Fruit fly (Drosophila melanogaster) whole organism, embryonic: ENCODE results near the gene CG10365.

Experiments
- Aef1 ChIP-seq: fragments of 200-800 bp; sonication (Bioruptor generic); IDR thresholded peaks from 3 replicates; pipeline ENCODE4 v1.3.6; 2022; ENCODE audit warnings: missing biosample characterization, missing genetic modification characterization
- Atf3 ChIP-seq: fragments of 200-800 bp; sonication (Bioruptor generic); optimal IDR thresholded peaks from 3 replicates; lab custom pipeline; 2016; ENCODE audit warnings: missing biosample characterization, missing genetic modification characterization
- CG10543 ChIP-seq: fragments of 200-800 bp; sonication (Bioruptor generic); optimal IDR thresholded peaks from 3 replicates; lab custom pipeline; 2017; ENCODE audit warnings: missing biosample characterization, mild to moderate bottlenecking, missing genetic modification characterization, moderate library complexity
- CG10979 ChIP-seq: fragments of 200-800 bp; sonication (Bioruptor generic); optimal IDR thresholded peaks from 2 replicates; lab custom pipeline; 2018; ENCODE audit warnings: missing biosample characterization, mild to moderate bottlenecking, missing genetic modification characterization, moderate library complexity
- CG11085 ChIP-seq: fragments of 200-800 bp; sonication (Bioruptor generic); IDR thresholded peaks from 2 replicates; pipeline ENCODE4 v1.3.6; 2022; ENCODE audit warnings: missing biosample characterization, missing genetic modification characterization
- CG11456 ChIP-seq: fragments of 200-800 bp; sonication (Bioruptor generic); IDR thresholded peaks from 3 replicates; pipeline ENCODE4 v1.3.6; 2022; ENCODE audit warnings: missing biosample characterization, missing genetic modification characterization
- CG1233 ChIP-seq: fragments of 200-800 bp; sonication (Bioruptor generic); optimal IDR thresholded peaks from 4 replicates; lab custom pipeline; 2018; ENCODE audit warnings: missing biosample characterization, mild to moderate bottlenecking, missing genetic modification characterization
- CG13123 ChIP-seq: fragments of 200-800 bp; sonication (Bioruptor generic); optimal IDR thresholded peaks from 2 replicates; lab custom pipeline; 2016; ENCODE audit warnings: missing biosample characterization, missing genetic modification characterization
- CG13287 ChIP-seq: fragments of 200-800 bp; sonication (Bioruptor generic); IDR thresholded peaks from 2 replicates; pipeline ENCODE4 v1.3.6; 2022; ENCODE audit warnings: missing biosample characterization, missing genetic modification characterization; ENCODE audit not compliant: partially characterized antibody
- CG15269 ChIP-seq: fragments of 200-800 bp; sonication (Bioruptor generic); optimal IDR thresholded peaks from 2 replicates; lab custom pipeline; 2018; ENCODE audit warnings: missing biosample characterization, mild to moderate bottlenecking, missing genetic modification characterization, moderate library complexity
- CG3995 ChIP-seq: fragments of 200-800 bp; sonication (Bioruptor generic); optimal IDR thresholded peaks from 3 replicates; lab custom pipeline; 2016; ENCODE audit warnings: missing biosample characterization, missing genetic modification characterization
- CG7271 ChIP-seq: fragments of 200-800 bp; sonication (Bioruptor generic); optimal IDR thresholded peaks from 2 replicates; lab custom pipeline; 2018; ENCODE audit warnings: missing biosample characterization, mild to moderate bottlenecking, missing genetic modification characterization, moderate library complexity
- CG7786 ChIP-seq: fragments of 200-800 bp; sonication (Bioruptor generic); optimal IDR thresholded peaks from 2 replicates; lab custom pipeline; 2016; ENCODE audit warnings: missing biosample characterization, missing genetic modification characterization
- CG8281 ChIP-seq: fragments of 200-800 bp; sonication (Bioruptor generic); optimal IDR thresholded peaks from 2 replicates; lab custom pipeline; 2018; ENCODE audit warnings: missing biosample characterization, mild to moderate bottlenecking, missing genetic modification characterization, moderate library complexity
- CG9215 ChIP-seq: fragments of 200-800 bp; sonication (Bioruptor generic); IDR thresholded peaks from 2 replicates; pipeline ENCODE4 v1.3.6; 2022; ENCODE audit warnings: missing biosample characterization, missing genetic modification characterization
- Dll ChIP-seq: fragments of 200-800 bp; sonication (Bioruptor generic); IDR thresholded peaks from 4 replicates; pipeline ENCODE4 v1.3.6; 2022; ENCODE audit warnings: missing biosample characterization, missing genetic modification characterization; ENCODE audit not compliant: partially characterized antibody
- H15 ChIP-seq: fragments of 200-800 bp; sonication (Bioruptor generic); IDR thresholded peaks from 3 replicates; pipeline ENCODE4 v1.3.6; 2022; ENCODE audit warnings: missing biosample characterization, missing genetic modification characterization
- HLH54F ChIP-seq: fragments of 200-800 bp; sonication (Bioruptor generic); optimal IDR thresholded peaks from 3 replicates; lab custom pipeline; 2016; ENCODE audit warnings: missing biosample characterization, missing genetic modification characterization
- MTF-1 ChIP-seq: fragments of 200-800 bp; sonication (Bioruptor generic); optimal IDR thresholded peaks from 2 replicates; lab custom pipeline; 2018; ENCODE audit warnings: missing biosample characterization, mild to moderate bottlenecking, missing genetic modification characterization, borderline replicate concordance
- Mad ChIP-seq: fragments of 200-800 bp; sonication (Bioruptor generic); optimal IDR thresholded peaks from 2 replicates; lab custom pipeline; 2016; ENCODE audit warnings: missing biosample characterization, missing genetic modification characterization
- NK7.1 ChIP-seq: fragments of 200-800 bp; sonication (Bioruptor generic); optimal IDR thresholded peaks from 3 replicates; lab custom pipeline; 2016; ENCODE audit warnings: missing biosample characterization, missing genetic modification characterization
- Tbp ChIP-seq: fragments of >200 bp; optimal IDR thresholded peaks from 2 replicates; lab custom pipeline; 2018; ENCODE audit warnings: missing biosample characterization, missing genetic modification characterization
- Usf ChIP-seq: fragments of 200-800 bp; sonication (Bioruptor generic); optimal IDR thresholded peaks from 2 replicates; lab custom pipeline; 2017; ENCODE audit warnings: missing genotype, missing biosample characterization, missing genetic modification characterization
- abd-A ChIP-seq: fragments of 200-800 bp; sonication (Bioruptor generic); optimal IDR thresholded peaks from 3 replicates; lab custom pipeline; 2019; ENCODE audit warnings: missing biosample characterization, mild to moderate bottlenecking, missing genetic modification characterization, moderate library complexity
- al ChIP-seq: fragments of 200-800 bp; sonication (Bioruptor generic); IDR thresholded peaks from 2 replicates; pipeline ENCODE4 v1.3.6; 2022; ENCODE audit warnings: missing biosample characterization, missing genetic modification characterization
- amos ChIP-seq: fragments of 200-800 bp; sonication (Bioruptor generic); IDR thresholded peaks from 2 replicates; pipeline ENCODE4 v1.3.6; 2022; ENCODE audit warnings: missing biosample characterization, missing genetic modification characterization; ENCODE audit not compliant: partially characterized antibody
- btn ChIP-seq: fragments of 200-800 bp; sonication (Bioruptor generic); optimal IDR thresholded peaks from 2 replicates; lab custom pipeline; 2016; ENCODE audit warnings: missing biosample characterization, missing genetic modification characterization
- cg ChIP-seq: fragments of 200-800 bp; sonication (Bioruptor generic); optimal IDR thresholded peaks from 3 replicates; lab custom pipeline; 2019; ENCODE audit warnings: missing biosample characterization, mild to moderate bottlenecking, missing genetic modification characterization, moderate library complexity
- chn ChIP-seq: fragments of 200-800 bp; sonication (Bioruptor generic); optimal IDR thresholded peaks from 2 replicates; lab custom pipeline; 2016; ENCODE audit warnings: missing biosample characterization, missing genetic modification characterization
- disco-r ChIP-seq: fragments of 200-800 bp; sonication (Bioruptor generic); optimal IDR thresholded peaks from 2 replicates; lab custom pipeline; 2016; ENCODE audit warnings: missing biosample characterization, missing genetic modification characterization
- dmrt99B ChIP-seq: fragments of 200-800 bp; sonication (Bioruptor generic); optimal IDR thresholded peaks from 2 replicates; lab custom pipeline; 2018; ENCODE audit warnings: missing biosample characterization, mild to moderate bottlenecking, missing genetic modification characterization, moderate library complexity
- her ChIP-seq: fragments of 200-800 bp; sonication (Bioruptor generic); optimal IDR thresholded peaks from 2 replicates; lab custom pipeline; 2016; ENCODE audit warnings: missing biosample characterization, missing genetic modification characterization
- kay ChIP-seq: fragments of 200-800 bp; sonication (Bioruptor generic); optimal IDR thresholded peaks from 2 replicates; lab custom pipeline; 2016; ENCODE audit warnings: missing biosample characterization, missing genetic modification characterization
- lov ChIP-seq, 2 experiments: fragments of 200-800 bp in 1 of 2; fragments of >200 bp in 1 of 2; sonication (Bioruptor generic) in 1 of 2; IDR thresholded peaks in 1 of 2; optimal IDR thresholded peaks in 1 of 2; 2 replicates in 1 of 2; 3 replicates in 1 of 2; pipeline versions ENCODE4 v1.3.6 to Lab custom; 2017 to 2022; ENCODE audit warnings: missing biosample characterization in 1 of 2, missing genetic modification characterization in 1 of 2
- nmo ChIP-seq: fragments of 200-800 bp; sonication (Bioruptor generic); optimal IDR thresholded peaks from 2 replicates; lab custom pipeline; 2018; ENCODE audit warnings: missing biosample characterization, mild to moderate bottlenecking, missing genetic modification characterization, moderate library complexity
- odd ChIP-seq: fragments of 200-800 bp; sonication (Bioruptor generic); optimal IDR thresholded peaks from 2 replicates; lab custom pipeline; 2017; ENCODE audit warnings: missing biosample characterization, mild to moderate bottlenecking, missing genetic modification characterization
- phol ChIP-seq: fragments of 200-800 bp; sonication (Bioruptor generic); optimal IDR thresholded peaks from 3 replicates; lab custom pipeline; 2018; ENCODE audit warnings: missing biosample characterization, mild to moderate bottlenecking, missing genetic modification characterization, moderate library complexity
- scrt ChIP-seq: fragments of 200-800 bp; sonication (Bioruptor generic); optimal IDR thresholded peaks from 2 replicates; lab custom pipeline; 2018; ENCODE audit warnings: missing biosample characterization, mild to moderate bottlenecking, missing genetic modification characterization, moderate library complexity
- slbo ChIP-seq: fragments of 200-800 bp; sonication (Bioruptor generic); IDR thresholded peaks from 2 replicates; pipeline ENCODE4 v1.3.6; 2022; ENCODE audit warnings: missing biosample characterization, missing genetic modification characterization
- sna ChIP-seq: fragments of 200-800 bp; sonication (Bioruptor generic); IDR thresholded peaks from 2 replicates; pipeline ENCODE4 v1.3.6; 2022; ENCODE audit warnings: missing biosample characterization, missing genetic modification characterization; ENCODE audit not compliant: partially characterized antibody
- sqz ChIP-seq: fragments of 200-800 bp; sonication (Bioruptor generic); optimal IDR thresholded peaks from 3 replicates; lab custom pipeline; 2018; ENCODE audit warnings: missing biosample characterization, mild to moderate bottlenecking, missing genetic modification characterization
- tin ChIP-seq: fragments of 200-800 bp; sonication (Bioruptor generic); optimal IDR thresholded peaks from 3 replicates; lab custom pipeline; 2016; ENCODE audit warnings: missing biosample characterization, missing genetic modification characterization
- unc-4 ChIP-seq: fragments of 200-800 bp; sonication (Bioruptor generic); IDR thresholded peaks from 2 replicates; pipeline ENCODE4 v1.3.6; 2022; ENCODE audit warnings: missing biosample characterization, missing genetic modification characterization; ENCODE audit not compliant: partially characterized antibody
- wek ChIP-seq: fragments of 200-800 bp; sonication (Bioruptor generic); optimal IDR thresholded peaks from 3 replicates; lab custom pipeline; 2018; ENCODE audit warnings: missing biosample characterization, mild to moderate bottlenecking, missing genetic modification characterization, moderate library complexity
- wor ChIP-seq: fragments of 200-800 bp; sonication (Bioruptor generic); IDR thresholded peaks from 2 replicates; pipeline ENCODE4 v1.3.6; 2022; ENCODE audit warnings: missing biosample characterization, missing genetic modification characterization
- yki ChIP-seq: fragments of >200 bp; optimal IDR thresholded peaks from 3 replicates; lab custom pipeline; 2018
- z ChIP-seq: fragments of 200-800 bp; sonication (Bioruptor generic); IDR thresholded peaks from 3 replicates; pipeline ENCODE4 v1.3.6; 2022; ENCODE audit warnings: missing biosample characterization, missing genetic modification characterization
- zen2 ChIP-seq: fragments of 200-800 bp; sonication (Bioruptor generic); IDR thresholded peaks from 3 replicates; pipeline ENCODE4 v1.3.6; 2022; ENCODE audit warnings: missing biosample characterization, missing genetic modification characterization; ENCODE audit not compliant: partially characterized antibody

CG10365 gene

DNA sequence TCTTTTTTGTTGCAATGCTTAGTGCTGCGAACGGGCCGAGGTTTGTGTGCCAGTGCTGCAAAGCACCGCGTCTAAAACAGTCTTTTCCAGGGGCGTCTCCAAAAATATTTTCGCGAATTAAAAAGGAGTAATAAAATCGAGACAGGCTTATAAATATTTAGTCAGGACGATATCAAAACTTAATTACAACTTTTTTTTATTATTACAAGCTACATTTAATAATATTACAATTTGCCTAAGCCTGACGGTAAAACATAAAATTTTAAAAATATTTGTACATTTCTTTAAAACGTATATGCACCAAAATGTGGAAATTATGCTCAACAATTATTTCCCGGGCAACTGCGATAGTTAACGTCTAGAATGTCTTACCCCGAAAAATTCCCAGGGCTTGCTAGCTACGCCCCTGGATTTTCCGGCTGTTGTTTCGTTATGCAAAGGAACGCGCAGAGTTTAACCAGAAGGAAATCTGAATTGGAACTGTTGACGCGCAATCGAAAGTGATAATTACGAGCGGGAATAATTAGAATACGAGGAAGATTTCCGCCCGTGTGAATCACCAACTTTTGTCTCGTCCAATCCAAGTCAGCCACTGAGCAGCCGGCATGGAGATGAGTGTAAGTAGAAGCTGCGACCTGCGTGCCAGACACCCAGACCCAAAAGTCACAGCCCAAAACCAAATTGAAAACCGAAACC is 34.9 kb downstream of the CG10365 start, which contains the start of the genes PTPMT1 and Hrd3 (continued):
- peak; percentile 99 for TF ChIP-seq CG1233
- TF ChIP-seq cg (GFP tag; lab: Kevin White, UChicago) = no peak
- TF ChIP-seq sqz (GFP tag; lab: Kevin White, UChicago) = peak; percentile 98
- peak; percentile 84 for TF ChIP-seq wek (GFP tag; lab: Kevin White, UChicago)
- no peak for TF ChIP-seq yki (lab: Kevin White, UChicago)
- TF ChIP-seq CG15269 (tag; lab: Kevin White, UChicago) = peak; percentile 99
- TF ChIP-seq kay = peak; percentile 98
- TF ChIP-seq nmo = peak; percentile 100
- TF ChIP-seq lov (optimal IDR thresholded peaks at IDR 0.05; lab: Kevin White, UChicago) = no peak
- peak; percentile 87 for TF ChIP-seq lov (GFP tag; IDR thresholded peaks at IDR 0.05; lab: Robert Waterston, UW)
- peak; percentile 98 for TF ChIP-seq chn (GFP tag; lab: Kevin White, UChicago)
- TF ChIP-seq tin (GFP tag; lab: Kevin White, UChicago) = peak; percentile 99
- TF ChIP-seq CG7271 = peak; percentile 91
- peak; percentile 99 for TF ChIP-seq odd (GFP tag; lab: Kevin White, UChicago)
- peak; percentile 92 for TF ChIP-seq scrt (GFP tag; lab: Kevin White, UChicago)
- TF ChIP-seq H15 = peak; percentile 92
- TF ChIP-seq Aef1 (GFP tag; lab: Robert Waterston, UW) = peak; percentile 95
- TF ChIP-seq btn = peak; percentile 91
- TF ChIP-seq wor (GFP tag; lab: Robert Waterston, UW) = peak; percentile 94
- TF ChIP-seq Usf (GFP tag; lab: Kevin White, UChicago) = peak; percentile 99
- TF ChIP-seq CG8281 = peak; percentile 93
- TF ChIP-seq phol = peak; percentile 99
- TF ChIP-seq CG11456 (GFP tag; lab: Robert Waterston, UW) = peak; percentile 95
- peak; percentile 27; the same call in 1 of the 2 replicates for TF ChIP-seq amos (GFP tag; lab: Robert Waterston, UW)
- no peak for TF ChIP-seq abd-A
- TF ChIP-seq z = no peak
- peak; percentile 99 for TF ChIP-seq dmrt99B (tag; lab: Kevin White, UChicago)
- peak; percentile 96 for TF ChIP-seq CG13123 (GFP tag; lab: Kevin White, UChicago)
- no peak for TF ChIP-seq unc-4 (GFP tag; lab: Robert Waterston, UW)
- 0 out of 4 replicates have a peak, but pooled peaks have one; percentile 32 for TF ChIP-seq Dll (GFP tag; lab: Robert Waterston, UW)
- peak; percentile 98 for TF ChIP-seq CG10979 (tag; lab: Kevin White, UChicago)
- TF ChIP-seq CG3995 (GFP tag; lab: Kevin White, UChicago) = peak; percentile 81
- TF ChIP-seq Atf3 (GFP tag; lab: Kevin White, UChicago) = peak; percentile 96
- TF ChIP-seq her = peak; percentile 90
- peak; percentile 93 for TF ChIP-seq disco-r (GFP tag; lab: Kevin White, UChicago)
- TF ChIP-seq CG13287 (GFP tag; lab: Robert Waterston, UW) = peak; percentile 24; the same call in 1 of the 2 replicates
- peak; percentile 95 for TF ChIP-seq NK7.1 (GFP tag; lab: Kevin White, UChicago)
- TF ChIP-seq Mad (GFP tag; lab: Kevin White, UChicago) = peak; percentile 98
- peak; percentile 98 for TF ChIP-seq slbo (GFP tag; lab: Robert Waterston, UW)
- peak; percentile 93 for TF ChIP-seq CG11085 (GFP tag; lab: Robert Waterston, UW)
- no peak for TF ChIP-seq Tbp (GFP tag; lab: Kevin White, UChicago)
- peak; percentile 98 for TF ChIP-seq CG9215 (GFP tag; lab: Robert Waterston, UW)
- TF ChIP-seq CG7786 = peak; percentile 97
- TF ChIP-seq MTF-1 (GFP tag; lab: Kevin White, UChicago) = peak; percentile 86
- peak; percentile 99 for TF ChIP-seq CG10543 (GFP tag; lab: Kevin White, UChicago)
- TF ChIP-seq al (GFP tag; lab: Robert Waterston, UW) = peak; percentile 94
- TF ChIP-seq sna (GFP tag; lab: Robert Waterston, UW) = no peak
- TF ChIP-seq zen2 = no peak
- TF ChIP-seq HLH54F (GFP tag; lab: Kevin White, UChicago) = peak; percentile 99
